Worm (Caenorhabditis elegans) whole organism, late embryonic: ENCODE measurements around the gene F40A3.1.

Experiments
- C08G9.2 ChIP-seq: sonication (generic microtip); optimal IDR thresholded peaks from 2 replicates; lab custom pipeline; 2016; ENCODE audit warnings: mild to moderate bottlenecking, missing genetic modification characterization, moderate library complexity, missing compliant biosample characterization
- C38D4.7 ChIP-seq: fragments of 200-800 bp; sonication (Bioruptor generic); optimal IDR thresholded peaks from 2 replicates; lab custom pipeline; 2018; ENCODE audit warnings: mild to moderate bottlenecking, missing genetic modification characterization, moderate library complexity, missing compliant biosample characterization
- K02D7.2 ChIP-seq: sonication (generic microtip); optimal IDR thresholded peaks from 2 replicates; lab custom pipeline; 2017; ENCODE audit warnings: mild to moderate bottlenecking, missing genetic modification characterization, missing compliant biosample characterization
- K09A11.1 ChIP-seq: sonication (generic microtip); optimal IDR thresholded peaks from 2 replicates; lab custom pipeline; 2017; ENCODE audit warnings: antibody characterized with exemption, mild to moderate bottlenecking, missing genetic modification characterization, missing compliant biosample characterization; ENCODE audit not compliant: insufficient read depth
- T23F11.4 ChIP-seq: fragments of 200-800 bp; sonication (Bioruptor generic); optimal IDR thresholded peaks from 2 replicates; lab custom pipeline; 2018; ENCODE audit warnings: mild to moderate bottlenecking, missing genetic modification characterization, missing compliant biosample characterization
- ahr-1 ChIP-seq: sonication (generic microtip); optimal IDR thresholded peaks from 2 replicates; lab custom pipeline; 2016; ENCODE audit warnings: missing genetic modification characterization, missing compliant biosample characterization
- ceh-14 ChIP-seq: sonication (generic microtip); optimal IDR thresholded peaks from 2 replicates; lab custom pipeline; 2016; ENCODE audit warnings: missing genotype, missing genetic modification characterization, missing compliant biosample characterization
- ceh-18 ChIP-seq: sonication (generic microtip); optimal IDR thresholded peaks from 2 replicates; lab custom pipeline; 2016; ENCODE audit warnings: missing genetic modification characterization, missing compliant biosample characterization
- ceh-19 ChIP-seq: fragments of 200-800 bp; sonication (Bioruptor generic); optimal IDR thresholded peaks from 2 replicates; lab custom pipeline; 2018; ENCODE audit warnings: mild to moderate bottlenecking, missing genetic modification characterization, missing compliant biosample characterization
- ceh-2 ChIP-seq: sonication (generic microtip); optimal IDR thresholded peaks from 2 replicates; lab custom pipeline; 2016; ENCODE audit warnings: missing genotype, missing genetic modification characterization, missing compliant biosample characterization
- ceh-22 ChIP-seq: sonication (generic microtip); optimal IDR thresholded peaks from 2 replicates; lab custom pipeline; 2017; ENCODE audit warnings: missing biosample characterization, missing genetic modification characterization
- ceh-24 ChIP-seq: sonication (generic microtip); optimal IDR thresholded peaks from 2 replicates; lab custom pipeline; 2016; ENCODE audit warnings: mild to moderate bottlenecking, missing genetic modification characterization, missing compliant biosample characterization
- ceh-30 ChIP-seq: fragments of 150-350 bp; optimal IDR thresholded peaks from 2 replicates; lab custom pipeline; 2014; ENCODE audit warnings: missing biosample characterization, missing genetic modification characterization
- ceh-31 ChIP-seq: sonication (generic microtip); optimal IDR thresholded peaks from 2 replicates; lab custom pipeline; 2016; ENCODE audit warnings: missing genetic modification characterization, missing compliant biosample characterization
- ceh-9 ChIP-seq: sonication (generic microtip); optimal IDR thresholded peaks from 2 replicates; lab custom pipeline; 2016; ENCODE audit warnings: mild to moderate bottlenecking, missing genetic modification characterization, inconsistent platforms, missing compliant biosample characterization
- che-1 ChIP-seq: sonication (generic microtip); optimal IDR thresholded peaks from 2 replicates; lab custom pipeline; 2016; ENCODE audit warnings: mild to moderate bottlenecking, missing genetic modification characterization, missing compliant biosample characterization
- dve-1 ChIP-seq: sonication (generic microtip); optimal IDR thresholded peaks from 2 replicates; lab custom pipeline; 2017; ENCODE audit warnings: antibody characterized with exemption, mild to moderate bottlenecking, missing genetic modification characterization, missing compliant biosample characterization
- elt-4 ChIP-seq: sonication (generic microtip); optimal IDR thresholded peaks from 2 replicates; lab custom pipeline; 2016; ENCODE audit warnings: missing genetic modification characterization, missing compliant biosample characterization
- ets-4 ChIP-seq: sonication (generic microtip); optimal IDR thresholded peaks from 2 replicates; lab custom pipeline; 2016; ENCODE audit warnings: missing genetic modification characterization, missing compliant biosample characterization
- eyg-1 ChIP-seq: sonication (generic microtip); optimal IDR thresholded peaks from 2 replicates; lab custom pipeline; 2016; ENCODE audit warnings: missing genotype, missing genetic modification characterization, missing compliant biosample characterization
- fax-1 ChIP-seq: sonication (generic microtip); optimal IDR thresholded peaks from 2 replicates; lab custom pipeline; 2016; ENCODE audit warnings: missing genotype, missing genetic modification characterization, missing compliant biosample characterization
- fkh-10 ChIP-seq: fragments of 150-350 bp; optimal IDR thresholded peaks from 2 replicates; lab custom pipeline; 2014; ENCODE audit warnings: missing biosample characterization, missing genetic modification reagents, missing genetic modification characterization
- fkh-6 ChIP-seq: sonication (generic microtip); optimal IDR thresholded peaks from 2 replicates; lab custom pipeline; 2016; ENCODE audit warnings: missing genetic modification characterization, missing compliant biosample characterization
- gmeb-2 ChIP-seq: sonication (generic microtip); optimal IDR thresholded peaks from 2 replicates; lab custom pipeline; 2016; ENCODE audit warnings: missing genetic modification characterization, inconsistent platforms, missing compliant biosample characterization
- hlh-30 ChIP-seq: sonication (generic microtip); optimal IDR thresholded peaks from 2 replicates; lab custom pipeline; 2017; ENCODE audit warnings: antibody characterized with exemption, missing genetic modification characterization, missing compliant biosample characterization; ENCODE audit not compliant: insufficient read depth
- hlh-6 ChIP-seq: sonication (generic microtip); optimal IDR thresholded peaks from 2 replicates; lab custom pipeline; 2016; ENCODE audit warnings: missing genotype, missing genetic modification characterization, missing compliant biosample characterization
- hlh-8 ChIP-seq: sonication (generic microtip); optimal IDR thresholded peaks from 2 replicates; lab custom pipeline; 2016; ENCODE audit warnings: missing genotype, missing genetic modification characterization, missing compliant biosample characterization
- mec-3 ChIP-seq: sonication (generic microtip); optimal IDR thresholded peaks from 2 replicates; lab custom pipeline; 2016; ENCODE audit warnings: borderline replicate concordance, missing genetic modification characterization, missing compliant biosample characterization
- odd-2 ChIP-seq: sonication (generic microtip); optimal IDR thresholded peaks from 2 replicates; lab custom pipeline; 2017; ENCODE audit warnings: antibody characterized with exemption, mild to moderate bottlenecking, missing genetic modification characterization, missing compliant biosample characterization
- pat-9 ChIP-seq: fragments of 200-800 bp; sonication (Bioruptor generic); optimal IDR thresholded peaks from 2 replicates; lab custom pipeline; 2018; ENCODE audit warnings: mild to moderate bottlenecking, missing genetic modification characterization, moderate library complexity, missing compliant biosample characterization
- pha-2 ChIP-seq: sonication (generic microtip); optimal IDR thresholded peaks from 2 replicates; lab custom pipeline; 2017; ENCODE audit warnings: mild to moderate bottlenecking, missing genetic modification characterization, missing compliant biosample characterization
- pqm-1 ChIP-seq: sonication (generic microtip); optimal IDR thresholded peaks from 2 replicates; lab custom pipeline; 2016; ENCODE audit warnings: missing genetic modification characterization, missing compliant biosample characterization
- pros-1 ChIP-seq: fragments of 150-350 bp; optimal IDR thresholded peaks from 2 replicates; lab custom pipeline; 2014; ENCODE audit warnings: missing biosample characterization, missing genetic modification reagents, missing genetic modification characterization
- ref-2 ChIP-seq: sonication (generic microtip); optimal IDR thresholded peaks from 2 replicates; lab custom pipeline; 2016; ENCODE audit warnings: missing genetic modification characterization, missing compliant biosample characterization
- rnt-1 ChIP-seq: sonication (generic microtip); optimal IDR thresholded peaks from 2 replicates; lab custom pipeline; 2016; ENCODE audit warnings: missing genetic modification characterization, missing compliant biosample characterization
- sdc-2 ChIP-seq: sonication (generic microtip); optimal IDR thresholded peaks from 2 replicates; lab custom pipeline; 2016; ENCODE audit warnings: missing genotype, missing genetic modification characterization, missing compliant biosample characterization
- sox-4 ChIP-seq: sonication (generic microtip); optimal IDR thresholded peaks from 2 replicates; lab custom pipeline; 2017; ENCODE audit warnings: mild to moderate bottlenecking, missing genetic modification characterization, inconsistent platforms, missing compliant biosample characterization
- ttx-3 ChIP-seq: sonication (generic microtip); optimal IDR thresholded peaks from 2 replicates; lab custom pipeline; 2016; ENCODE audit warnings: missing genetic modification reagents, missing genetic modification characterization, missing compliant biosample characterization
- unc-42 ChIP-seq: sonication (generic microtip); optimal IDR thresholded peaks from 2 replicates; lab custom pipeline; 2016; ENCODE audit warnings: missing genotype, missing genetic modification characterization, missing compliant biosample characterization
- unc-55 ChIP-seq: sonication (generic microtip); optimal IDR thresholded peaks from 2 replicates; lab custom pipeline; 2017; ENCODE audit warnings: missing biosample characterization, missing genetic modification reagents, missing genetic modification characterization
- zip-5 ChIP-seq: sonication (generic microtip); optimal IDR thresholded peaks from 2 replicates; lab custom pipeline; 2016; ENCODE audit warnings: missing genetic modification characterization, missing compliant biosample characterization
- ztf-16 ChIP-seq: sonication (generic microtip); optimal IDR thresholded peaks from 2 replicates; lab custom pipeline; 2017; ENCODE audit warnings: missing genetic modification characterization, missing compliant biosample characterization

The F40A3.1 gene

DNA sequence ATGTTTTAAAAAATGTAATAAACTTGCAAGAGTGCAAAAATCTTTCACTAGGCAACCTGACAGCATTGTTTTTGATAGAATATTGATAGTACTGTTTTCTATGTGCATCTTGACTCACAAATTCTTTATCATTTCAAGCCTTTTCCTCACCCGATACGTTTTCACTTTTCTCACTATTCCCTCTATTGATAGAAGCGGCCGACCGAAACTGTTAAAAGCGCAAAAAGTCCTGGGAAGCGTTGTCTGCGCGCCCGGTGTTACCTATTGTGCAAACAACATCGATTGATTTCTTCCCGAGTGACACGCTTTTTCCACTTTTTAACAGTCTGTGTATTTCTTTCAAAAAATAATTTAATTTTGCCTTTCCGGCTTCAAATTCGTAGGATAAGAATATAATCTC is 3.3 kb upstream of the F40A3.1 start:
- TF ChIP-seq hlh-8 (tag; lab: Kevin White, UChicago) (no peak), ceh-22 (no peak), fkh-10 (GFP tag; lab: Kevin White, UChicago) (no peak)

DNA sequence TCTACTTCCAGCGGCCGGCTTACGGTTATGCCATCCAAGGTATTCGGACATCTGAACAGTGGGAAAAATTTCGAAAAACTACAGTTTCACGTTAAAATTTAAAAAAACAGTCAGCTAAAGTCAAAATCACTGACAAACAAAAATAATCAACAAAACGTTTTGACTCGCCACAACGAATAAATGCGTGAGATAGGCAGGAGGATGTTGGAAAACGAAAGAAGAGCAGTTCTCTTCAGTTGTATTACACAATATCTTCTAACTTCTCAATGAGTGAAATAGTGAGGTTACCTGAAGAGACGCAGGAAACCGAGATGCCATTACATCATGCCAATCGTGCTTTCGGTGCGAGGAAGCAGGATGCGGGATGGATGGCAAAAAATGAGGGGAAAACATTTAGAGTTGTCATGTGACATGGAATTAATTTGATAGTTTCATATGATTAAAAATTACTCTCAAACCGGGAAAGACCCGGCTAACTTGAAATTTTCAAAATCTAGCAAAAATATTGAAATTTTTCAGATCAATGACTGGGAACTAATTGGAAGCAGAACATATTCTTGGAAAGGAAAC is 2.6 kb downstream of the F40A3.1 start, which contains the start of gene F40A3.6:
Gene F40A3.6, minus strand, starts transcription at position 51 of the 570 bp plus-strand sequence.
- TF ChIP-seq unc-55 (no peak), C38D4.7 (GFP tag; lab: Kevin White, UChicago) (no peak), eyg-1 (no peak), ceh-24 (tag; lab: Kevin White, UChicago) (no peak), ceh-9 (tag; lab: Kevin White, UChicago) (no peak), ceh-22 (no peak), hlh-8 (tag; lab: Kevin White, UChicago) (no peak), ceh-14 (tag; lab: Kevin White, UChicago) (no peak), mec-3 (no peak), pqm-1 (tag; lab: Kevin White, UChicago) (no peak), ceh-18 (no peak), fax-1 (tag; lab: Kevin White, UChicago) (no peak), K09A11.1 (tag; lab: Kevin White, UChicago) (no peak), unc-42 (tag; lab: Kevin White, UChicago) (no peak), ref-2 (tag; lab: Kevin White, UChicago) (no peak), fkh-6 (tag; lab: Kevin White, UChicago) (no peak), ztf-16 (tag; lab: Kevin White, UChicago) (no peak), pros-1 (tag; lab: Kevin White, UChicago) (no peak)

DNA sequence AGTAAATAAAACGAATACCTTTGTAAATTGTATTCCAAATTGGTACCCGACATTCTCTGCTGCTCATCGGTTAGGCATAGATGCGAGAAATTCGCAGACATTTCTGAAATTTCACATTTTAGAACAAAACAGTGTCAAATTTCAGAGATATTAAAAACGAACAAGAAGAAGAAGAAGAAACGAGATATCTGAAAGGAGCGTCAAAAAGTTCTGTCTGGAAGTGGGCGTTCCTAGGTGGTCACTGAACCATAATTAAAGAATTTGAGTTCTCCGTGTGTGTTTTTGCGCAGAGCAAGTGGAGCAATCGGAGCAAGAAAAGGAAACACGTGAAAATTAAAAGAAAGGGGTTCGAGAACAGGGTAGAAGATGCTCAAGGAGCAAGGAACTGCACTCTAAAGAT is 8.4 kb downstream of the F40A3.1 start, which contains the start of gene F40A3.7:
Gene F40A3.7, minus strand, starts transcription at position 101 of the 400 bp plus-strand sequence.
- TF ChIP-seq hlh-6 (tag; lab: Kevin White, UChicago) (no peak), hlh-30 (no peak), rnt-1 (tag; lab: Kevin White, UChicago) (no peak), pqm-1 (tag; lab: Kevin White, UChicago) (no peak), C08G9.2 (tag; lab: Kevin White, UChicago) (no peak), ttx-3 (tag; lab: Kevin White, UChicago) (no peak), ceh-31 (tag; lab: Kevin White, UChicago) (no peak), dve-1 (tag; lab: Kevin White, UChicago) (no peak), ets-4 (tag; lab: Kevin White, UChicago) (no peak), gmeb-2 (tag; lab: Kevin White, UChicago) (no peak), odd-2 (tag; lab: Kevin White, UChicago) (no peak), ceh-22 (no peak), ceh-30 (tag; lab: Kevin White, UChicago) (no peak), ref-2 (tag; lab: Kevin White, UChicago) (no peak), che-1 (no peak), ztf-16 (tag; lab: Kevin White, UChicago) (no peak), ceh-18 (no peak), zip-5 (tag; lab: Kevin White, UChicago) (no peak), elt-4 (tag; lab: Kevin White, UChicago) (no peak)
- TF ChIP-seq, all 69 proteins: peak for 0

DNA sequence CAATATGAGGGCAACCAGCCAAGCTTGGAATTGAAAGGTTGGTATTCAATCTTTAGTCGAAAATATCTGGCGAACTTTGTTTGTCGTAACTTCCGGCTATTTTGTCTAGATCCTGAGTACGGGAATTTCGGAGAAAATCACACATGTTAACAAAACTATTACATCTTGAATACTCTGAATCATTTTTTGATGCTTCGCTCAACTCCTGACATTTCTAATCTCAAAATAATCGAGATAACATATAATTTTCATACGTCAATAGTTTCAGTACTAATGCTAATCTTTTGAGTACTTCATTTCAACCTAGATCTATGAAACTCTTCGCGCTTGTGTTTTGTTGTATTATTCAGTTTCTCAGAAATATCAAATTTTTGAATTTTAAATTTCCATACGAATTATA is 9.9 kb downstream of the F40A3.1 start:
- TF ChIP-seq K02D7.2 (tag; lab: Kevin White, UChicago) = no peak
- no peak for TF ChIP-seq C38D4.7 (GFP tag; lab: Kevin White, UChicago)
- no peak for TF ChIP-seq ceh-19 (GFP tag; lab: Kevin White, UChicago)
- no peak for TF ChIP-seq dve-1 (tag; lab: Kevin White, UChicago)
- TF ChIP-seq hlh-8 (tag; lab: Kevin White, UChicago) = no peak
- TF ChIP-seq fkh-10 (GFP tag; lab: Kevin White, UChicago) = no peak
- TF ChIP-seq ceh-24 (tag; lab: Kevin White, UChicago) = no peak
- TF ChIP-seq pha-2 (tag; lab: Kevin White, UChicago) = no peak
- TF ChIP-seq T23F11.4 (GFP tag; lab: Kevin White, UChicago) = no peak
- no peak for TF ChIP-seq unc-42 (tag; lab: Kevin White, UChicago)
- no peak for TF ChIP-seq fax-1 (tag; lab: Kevin White, UChicago)
- TF ChIP-seq ahr-1 (tag; lab: Kevin White, UChicago) = no peak
- no peak for TF ChIP-seq pat-9 (tag; lab: Kevin White, UChicago)
- no peak for TF ChIP-seq ceh-2 (tag; lab: Kevin White, UChicago)
- TF ChIP-seq K09A11.1 (tag; lab: Kevin White, UChicago) = no peak
- TF ChIP-seq sdc-2 (tag; lab: Kevin White, UChicago) = no peak
- no peak for TF ChIP-seq mec-3
- no peak for TF ChIP-seq sox-4 (tag; lab: Kevin White, UChicago)
